Worm (Caenorhabditis elegans): ENCODE measurements around the gene K02F3.9.
A peak's percentile ranks its signal among the peaks of the same experiment; 100 is the strongest.

The K02F3.9 gene

ce11 chrIII:868866-869265 lies 27.7 kb upstream of the K02F3.9 start:
- TF ChIP-seq elt-3 (tag; optimal IDR thresholded peaks at IDR 0.05) = no peak
- TF ChIP-seq hlh-4 (tag; optimal IDR thresholded peaks at IDR 0.05) = no peak
- TF ChIP-seq Y116A8C.19 (tag; optimal IDR thresholded peaks at IDR 0.05; ENCODE audit: borderline replicate concordance) = no peak
- peak in 1 of 2 experiments; percentile 45 for TF ChIP-seq ztf-11 (tag; optimal IDR thresholded peaks at IDR 0.05)
- no peak for TF ChIP-seq zag-1 (tag; optimal IDR thresholded peaks at IDR 0.05)

DNA sequence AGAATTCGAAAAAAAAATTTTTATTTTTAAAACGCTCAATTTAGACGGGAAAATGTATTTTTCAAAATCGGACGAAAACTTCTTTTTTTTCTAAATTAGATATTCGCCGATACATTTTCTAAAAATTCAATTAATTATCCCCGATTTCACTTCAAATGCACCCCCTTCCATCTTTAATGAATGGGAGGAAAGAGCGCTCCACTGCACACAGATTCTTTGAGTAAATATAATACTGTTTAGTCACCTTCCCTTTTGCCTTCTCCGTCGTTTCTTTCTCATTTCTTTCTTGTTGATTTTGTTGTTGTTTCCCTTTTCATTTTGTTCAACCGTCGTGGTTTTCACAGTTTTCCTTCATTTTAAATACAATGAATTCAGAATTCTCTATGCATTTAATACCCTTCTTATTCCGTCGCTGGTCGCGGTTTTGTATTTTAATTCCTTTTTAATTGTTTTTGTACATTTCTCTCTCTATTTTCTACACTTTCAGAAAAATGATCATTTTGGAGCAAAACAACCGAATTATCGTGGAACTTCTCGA lies 20.7 kb upstream of the K02F3.9 start, which contains the start of gene arx-4:
Gene arx-4, plus strand, starts transcription at position 488 of the 538 bp plus-strand sequence.
- TF ChIP-seq ztf-4 (tag; optimal IDR thresholded peaks at IDR 0.05) (no peak), ztf-11 (tag; optimal IDR thresholded peaks at IDR 0.05) (no peak), dpl-1 (GFP tag; optimal IDR thresholded peaks at IDR 0.05) (peak in 1 of 3 experiments; percentile 26), C34B4.2 (tag; optimal IDR thresholded peaks at IDR 0.05) (no peak), lin-35 (GFP tag; optimal IDR thresholded peaks at IDR 0.05) (peak in 1 of 2 experiments; percentile 26), nhr-28 (tag; optimal IDR thresholded peaks at IDR 0.05) (no peak), efl-1 (optimal IDR thresholded peaks at IDR 0.05) (no peak), efl-1 (GFP tag; optimal IDR thresholded peaks at IDR 0.05 in 1 of 2) (peak; percentile 16 to 84), skn-1 (tag; optimal IDR thresholded peaks at IDR 0.05) (peak; percentile 41), jun-1 (tag; optimal IDR thresholded peaks at IDR 0.05) (no peak), nhr-71 (tag; optimal IDR thresholded peaks at IDR 0.05) (peak; percentile 11), unc-30 (tag; optimal IDR thresholded peaks at IDR 0.05) (no peak), irx-1 (tag; optimal IDR thresholded peaks at IDR 0.05) (peak; percentile 8), nhr-77 (tag; optimal IDR thresholded peaks at IDR 0.05) (no peak), fos-1 (tag; optimal IDR thresholded peaks at IDR 0.05) (peak; percentile 10), blmp-1 (tag; optimal IDR thresholded peaks at IDR 0.05) (peak; percentile 66), nhr-20 (tag; optimal IDR thresholded peaks at IDR 0.05) (peak; percentile 13)

ce11 chrIII:859898-860297 lies 18.7 kb upstream of the K02F3.9 start, which contains the start of gene exos-4.2:
TSS of gene exos-4.2 (plus strand) at chrIII:860198.
- TF ChIP-seq nhr-237 (tag; optimal IDR thresholded peaks at IDR 0.05) (no peak), fos-1 (tag; optimal IDR thresholded peaks at IDR 0.05) (no peak), dpl-1 (GFP tag; optimal IDR thresholded peaks at IDR 0.05) (no peak), tbx-2 (tag; optimal IDR thresholded peaks at IDR 0.05) (no peak), nhr-76 (tag; optimal IDR thresholded peaks at IDR 0.05) (no peak), mef-2 (tag; optimal IDR thresholded peaks at IDR 0.05) (no peak), nhr-71 (tag; optimal IDR thresholded peaks at IDR 0.05) (no peak), pax-3 (tag; optimal IDR thresholded peaks at IDR 0.05) (no peak), mab-9 (GFP tag; IDR thresholded peaks at IDR 0.05) (no peak), C34B4.2 (tag; optimal IDR thresholded peaks at IDR 0.05) (no peak), nhr-85 (tag) (no peak), elt-2 (tag; optimal IDR thresholded peaks at IDR 0.05) (no peak), jun-1 (tag; optimal IDR thresholded peaks at IDR 0.05) (no peak), lir-3 (tag; optimal IDR thresholded peaks at IDR 0.05; ENCODE audit: poor library complexity) (no peak), elt-3 (tag; optimal IDR thresholded peaks at IDR 0.05) (no peak)

- no peak for TF ChIP-seq ztf-11 (tag; optimal IDR thresholded peaks at IDR 0.05)
Measured at ce11 chrIII:856908-857307, 15.7 kb upstream of the K02F3.9 start.

DNA sequence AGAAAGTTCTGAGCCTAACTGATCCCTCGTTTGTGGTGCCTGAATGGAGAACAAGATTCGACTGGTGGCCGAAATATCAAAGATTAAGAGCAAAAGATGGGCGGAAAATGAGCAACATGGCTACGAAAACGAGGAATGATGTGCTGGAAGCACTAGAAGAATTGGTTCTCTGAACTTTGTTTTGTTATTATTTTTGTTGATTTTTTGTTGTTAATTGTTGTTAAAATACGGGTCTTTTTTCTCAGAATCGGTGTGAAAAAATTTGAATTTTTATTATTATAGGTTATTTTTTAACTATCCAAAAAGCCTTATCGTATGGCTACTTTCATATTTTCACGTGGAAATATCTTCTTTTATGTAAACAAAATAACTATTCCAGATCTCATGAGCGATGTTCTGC lies 15.1 kb upstream of the K02F3.9 start, which contains the start of gene K02F3.12:
Gene K02F3.12, plus strand, starts transcription at position 301 of the 400 bp plus-strand sequence.
- no peak for TF ChIP-seq nhr-84 (tag; optimal IDR thresholded peaks at IDR 0.05)
- no peak for TF ChIP-seq irx-1 (tag; optimal IDR thresholded peaks at IDR 0.05)
- no peak for TF ChIP-seq sox-4 (tag; optimal IDR thresholded peaks at IDR 0.05)
- TF ChIP-seq nhr-76 (tag; optimal IDR thresholded peaks at IDR 0.05) = no peak
- TF ChIP-seq Y116A8C.19 (tag; optimal IDR thresholded peaks at IDR 0.05; ENCODE audit: borderline replicate concordance) = no peak
- no peak for TF ChIP-seq aha-1 (tag; optimal IDR thresholded peaks at IDR 0.05)
- TF ChIP-seq hlh-17 (GFP tag; optimal IDR thresholded peaks at IDR 0.05; ENCODE audit: borderline replicate concordance) = no peak
- no peak for TF ChIP-seq dsc-1 (tag; optimal IDR thresholded peaks at IDR 0.05)
- no peak for TF ChIP-seq snu-23 (GFP tag; optimal IDR thresholded peaks at IDR 0.05)
- TF ChIP-seq unc-130 (tag; optimal IDR thresholded peaks at IDR 0.05) = no peak
- no peak for TF ChIP-seq sup-37 (GFP tag; optimal IDR thresholded peaks at IDR 0.05)
- no peak for TF ChIP-seq mef-2 (tag; optimal IDR thresholded peaks at IDR 0.05)
- TF ChIP-seq lin-15B (tag; optimal IDR thresholded peaks at IDR 0.05) = no peak
- no peak for TF ChIP-seq nhr-28 (tag; optimal IDR thresholded peaks at IDR 0.05)
